Fruit fly (Drosophila melanogaster) whole organism: Measurements from ENCODE around the gene Prat.

Experiments
- CG8478 ChIP-seq: fragments of >200 bp; optimal IDR thresholded peaks from 2 replicates; lab custom pipeline; 2018; ENCODE audit warnings: inconsistent platforms
- psq ChIP-seq: fragments of >200 bp; optimal IDR thresholded peaks from 2 replicates; lab custom pipeline; 2017

DNA sequence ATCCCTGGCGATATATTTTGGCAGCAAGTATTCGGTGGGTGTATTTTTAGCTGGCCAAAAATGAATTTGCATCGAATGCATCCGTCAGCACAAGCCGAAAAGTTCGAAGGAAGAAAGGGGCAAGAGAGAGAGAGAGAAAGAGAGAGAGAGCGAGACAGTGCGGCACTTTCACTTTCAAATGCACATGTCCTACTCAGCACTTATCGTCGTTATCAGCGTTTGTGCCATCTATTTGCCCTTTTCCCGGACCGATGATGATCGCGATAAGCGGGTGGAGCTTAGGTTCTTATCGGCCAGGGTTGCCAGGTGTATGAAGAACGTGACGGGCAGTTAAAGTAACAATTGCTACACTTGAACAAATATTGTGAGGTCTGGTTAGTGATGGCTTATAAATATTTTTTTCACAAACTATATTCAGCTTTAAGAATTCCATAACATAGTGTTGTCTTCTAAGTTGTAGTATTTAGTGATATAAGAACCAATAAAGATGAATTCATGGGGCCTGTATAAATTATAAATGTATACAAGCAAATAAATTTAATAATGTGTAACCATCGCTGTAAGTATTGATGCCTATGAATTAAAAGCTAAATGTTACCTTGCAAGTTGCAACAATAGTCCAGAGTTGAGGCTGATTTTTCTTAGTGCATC lies 33.2 kb upstream of the Prat start:
- TF ChIP-seq psq (lab: Kevin White, UChicago) (no peak), CG8478 (lab: Kevin White, UChicago) (no peak)
